Fruit fly (Drosophila melanogaster) Kc167 (cell line): Measurements from ENCODE around the gene CG42307.

Source experiments
- Myc ChIP-seq: fragments of >200 bp; optimal IDR thresholded peaks from 2 replicates; lab custom pipeline; 2017; ENCODE audit warnings: missing external identifiers
- Sin3A ChIP-seq: fragments of >200 bp; optimal IDR thresholded peaks from 2 replicates; lab custom pipeline; 2018; ENCODE audit warnings: missing external identifiers
- h ChIP-seq: fragments of >200 bp; optimal IDR thresholded peaks from 3 replicates; lab custom pipeline; 2018; ENCODE audit warnings: missing external identifiers
- insv ChIP-seq: fragments of >200 bp; optimal IDR thresholded peaks from 3 replicates; lab custom pipeline; 2018; ENCODE audit warnings: missing external identifiers
- psq ChIP-seq: fragments of >200 bp; optimal IDR thresholded peaks from 2 replicates; lab custom pipeline; 2017; ENCODE audit warnings: missing external identifiers
- ttk ChIP-seq: sonication (Bioruptor generic); optimal IDR thresholded peaks from 2 replicates; lab custom pipeline; 2017; ENCODE audit warnings: missing external identifiers

The CG42307 gene

dm6 chr3L:7367798-7368678 lies 39.1 kb downstream of the CG42307 start:
- TF ChIP-seq psq (lab: Kevin White, UChicago) (no peak), Myc (lab: Kevin White, UChicago) (no peak), insv (no peak), Sin3A (lab: Kevin White, UChicago) (no peak), ttk (no peak), h (lab: Kevin White, UChicago) (no peak)

- TF ChIP-seq Myc (lab: Kevin White, UChicago) (no peak), insv (no peak), h (lab: Kevin White, UChicago) (no peak), psq (lab: Kevin White, UChicago) (no peak), ttk (no peak)
Observed at dm6 chr3L:7368934-7369333, 40.0 kb downstream of the CG42307 start, which contains the start of gene Sh3beta. Gene Sh3beta, minus strand, starts transcription at chr3L:7369260.

dm6 chr3L:7369543-7369942 lies 40.6 kb downstream of the CG42307 start, which contains the start of gene akirin:
Gene akirin, plus strand, starts transcription at chr3L:7369843.
- TF ChIP-seq insv (no peak), Sin3A (lab: Kevin White, UChicago) (no peak), h (lab: Kevin White, UChicago) (no peak), psq (lab: Kevin White, UChicago) (no peak), ttk (no peak), Myc (lab: Kevin White, UChicago) (no peak)

- no peak for TF ChIP-seq h (lab: Kevin White, UChicago)
- no peak for TF ChIP-seq ttk
- TF ChIP-seq Myc (lab: Kevin White, UChicago) = no peak
- no peak for TF ChIP-seq psq (lab: Kevin White, UChicago)
- no peak for TF ChIP-seq Sin3A (lab: Kevin White, UChicago)
- no peak for TF ChIP-seq insv
Observed at dm6 chr3L:7370231-7370882, 41.4 kb downstream of the CG42307 start.

- no peak for TF ChIP-seq insv
- no peak for TF ChIP-seq h (lab: Kevin White, UChicago)
- no peak for TF ChIP-seq Sin3A (lab: Kevin White, UChicago)
- no peak for TF ChIP-seq psq (lab: Kevin White, UChicago)
- no peak for TF ChIP-seq Myc (lab: Kevin White, UChicago)
- no peak for TF ChIP-seq ttk
Observed at dm6 chr3L:7371290-7371689, 42.4 kb downstream of the CG42307 start.

dm6 chr3L:7376151-7376550 lies 47.2 kb downstream of the CG42307 start:
- TF ChIP-seq Myc (lab: Kevin White, UChicago) (no peak), insv (no peak), h (lab: Kevin White, UChicago) (no peak), psq (lab: Kevin White, UChicago) (no peak), ttk (no peak), Sin3A (lab: Kevin White, UChicago) (no peak)

- TF ChIP-seq h (lab: Kevin White, UChicago) = no peak
- no peak for TF ChIP-seq ttk
- no peak for TF ChIP-seq psq (lab: Kevin White, UChicago)
- no peak for TF ChIP-seq insv
- TF ChIP-seq Sin3A (lab: Kevin White, UChicago) = no peak
- TF ChIP-seq Myc (lab: Kevin White, UChicago) = no peak
Observed at dm6 chr3L:7376830-7377229, 47.9 kb downstream of the CG42307 start.

dm6 chr3L:7380395-7380794 lies 51.5 kb downstream of the CG42307 start:
- no peak for TF ChIP-seq psq (lab: Kevin White, UChicago)
- TF ChIP-seq insv = no peak
- TF ChIP-seq Sin3A (lab: Kevin White, UChicago) = no peak
- TF ChIP-seq ttk = no peak
- no peak for TF ChIP-seq h (lab: Kevin White, UChicago)
- no peak for TF ChIP-seq Myc (lab: Kevin White, UChicago)

- TF ChIP-seq Myc (lab: Kevin White, UChicago) (no peak), ttk (no peak), insv (no peak), h (lab: Kevin White, UChicago) (no peak)
Observed at dm6 chr3L:7381359-7381976, 52.5 kb downstream of the CG42307 start, which contains the start of the genes SMSr and smid. Gene SMSr, minus strand, starts transcription at chr3L:7381474. Gene smid, plus strand, starts transcription at chr3L:7381614.
